Worm (Caenorhabditis elegans) whole organism, midembryonic: Measurements from ENCODE around the gene mys-1.

Source experiments
- T22C8.4 ChIP-seq: fragments of 200-800 bp; sonication (Bioruptor generic); IDR thresholded peaks from 2 replicates; pipeline ENCODE4 v1.3.6; 2022; ENCODE audit warnings: missing genetic modification characterization, missing compliant biosample characterization
- cog-1 ChIP-seq: sonication (generic microtip); optimal IDR thresholded peaks from 2 replicates; lab custom pipeline; 2016; ENCODE audit warnings: missing genetic modification characterization, missing compliant biosample characterization
- flt-1 ChIP-seq: fragments of 200-800 bp; sonication (Bioruptor generic); IDR thresholded peaks from 2 replicates; pipeline ENCODE4 v1.3.6; 2022; ENCODE audit warnings: missing genetic modification characterization, missing compliant biosample characterization
- klf-2 ChIP-seq: fragments of 200-800 bp; sonication (Bioruptor generic); conservative IDR thresholded peaks from 2 replicates; pipeline ENCODE4 v1.3.6; 2022; ENCODE audit warnings: missing genetic modification reagents, missing genetic modification characterization, missing compliant biosample characterization
- med-1 ChIP-seq: sonication (generic microtip); optimal IDR thresholded peaks from 2 replicates; lab custom pipeline; 2017; ENCODE audit warnings: missing genetic modification characterization, mild to moderate bottlenecking, missing compliant biosample characterization, antibody characterized with exemption, missing genetic modification reagents; ENCODE audit not compliant: insufficient read depth
- ref-1 ChIP-seq: fragments of 200-800 bp; sonication (Bioruptor generic); conservative IDR thresholded peaks from 2 replicates; pipeline ENCODE4 v1.3.6; 2022; ENCODE audit warnings: missing genetic modification reagents, missing genetic modification characterization, missing compliant biosample characterization
- tab-1 ChIP-seq: fragments of 200-800 bp; sonication (Bioruptor generic); IDR thresholded peaks from 2 replicates; pipeline ENCODE4 v1.3.6; 2022; ENCODE audit warnings: missing genetic modification characterization, missing compliant biosample characterization
- ztf-23 ChIP-seq: fragments of 200-800 bp; sonication (Bioruptor generic); IDR thresholded peaks from 2 replicates; pipeline ENCODE4 v1.3.6; 2022; ENCODE audit warnings: missing genetic modification reagents, missing genetic modification characterization, missing compliant biosample characterization
- ztf-29 ChIP-seq: fragments of 200-800 bp; sonication (Bioruptor generic); IDR thresholded peaks from 2 replicates; pipeline ENCODE4 v1.3.6; 2022; ENCODE audit warnings: missing genetic modification reagents, missing genetic modification characterization, missing compliant biosample characterization

Gene mys-1

ce11 chrV:7110370-7110769 is 25.9 kb upstream of the mys-1 start:
- TF ChIP-seq klf-2 (GFP tag; lab: Robert Waterston, UW) (no peak), ztf-29 (no peak), flt-1 (GFP tag; lab: Robert Waterston, UW) (no peak), tab-1 (GFP tag; lab: Robert Waterston, UW) (no peak), ref-1 (GFP tag; lab: Robert Waterston, UW) (no peak), T22C8.4 (no peak), ztf-23 (GFP tag; lab: Robert Waterston, UW) (no peak), cog-1 (tag; lab: Kevin White, UChicago) (no peak), med-1 (GFP tag; lab: Kevin White, UChicago) (no peak)

ce11 chrV:7106499-7107152 is 22.2 kb upstream of the mys-1 start:
- no peak for TF ChIP-seq ztf-23 (GFP tag; lab: Robert Waterston, UW)
- 0 out of 2 replicates have a peak, but pooled peaks have one; percentile 13 for TF ChIP-seq tab-1 (GFP tag; lab: Robert Waterston, UW)

DNA sequence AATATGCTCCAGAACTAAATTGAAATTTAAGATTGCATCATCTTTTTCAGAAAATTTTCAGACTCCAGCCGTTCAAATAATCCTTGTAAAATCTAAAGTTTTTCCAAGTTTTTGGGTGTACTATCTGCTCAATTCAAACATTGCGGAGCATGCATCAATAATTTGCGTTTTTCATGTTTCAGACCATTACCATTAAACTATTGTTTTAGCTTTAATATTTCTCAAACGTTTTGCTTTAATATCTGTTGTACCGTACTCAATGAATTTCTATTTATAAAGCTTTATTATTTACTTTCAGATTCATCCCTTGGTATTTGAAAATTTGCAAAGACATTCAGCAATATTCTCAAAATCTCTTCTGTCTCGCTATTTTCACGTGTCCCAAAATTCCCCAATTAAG is 18.8 kb upstream of the mys-1 start, which contains the start of gene odr-2:
Gene odr-2, plus strand, starts transcription at position 301 of the 400 bp plus-strand sequence.
- TF ChIP-seq ztf-29 (no peak), T22C8.4 (no peak), tab-1 (GFP tag; lab: Robert Waterston, UW) (no peak), ref-1 (GFP tag; lab: Robert Waterston, UW) (no peak), klf-2 (GFP tag; lab: Robert Waterston, UW) (no peak), med-1 (GFP tag; lab: Kevin White, UChicago) (no peak), ztf-23 (GFP tag; lab: Robert Waterston, UW) (no peak), cog-1 (tag; lab: Kevin White, UChicago) (no peak), flt-1 (GFP tag; lab: Robert Waterston, UW) (no peak)

DNA sequence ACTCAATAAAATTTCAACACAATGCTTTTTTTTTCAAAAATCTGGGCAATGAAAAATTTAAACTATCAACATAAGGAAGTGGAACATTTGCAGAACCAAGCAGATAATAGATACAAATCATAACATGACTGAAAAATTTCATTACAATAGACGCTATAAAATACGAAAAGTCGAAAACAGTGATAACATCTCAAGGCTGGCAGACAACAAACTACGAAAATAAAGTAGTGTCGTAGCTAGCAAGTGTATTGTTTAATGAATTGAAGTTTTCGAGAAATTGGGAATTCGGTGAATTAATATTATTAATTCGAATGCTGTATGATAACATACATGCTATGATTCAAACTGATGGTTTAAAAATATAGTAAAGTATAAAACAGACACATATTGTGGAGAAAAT is 12.3 kb upstream of the mys-1 start:
- no peak for TF ChIP-seq ztf-29
- TF ChIP-seq klf-2 (GFP tag; lab: Robert Waterston, UW) = no peak
- TF ChIP-seq ref-1 (GFP tag; lab: Robert Waterston, UW) = no peak
- no peak for TF ChIP-seq flt-1 (GFP tag; lab: Robert Waterston, UW)
- TF ChIP-seq cog-1 (tag; lab: Kevin White, UChicago) = no peak
- no peak for TF ChIP-seq med-1 (GFP tag; lab: Kevin White, UChicago)
- no peak for TF ChIP-seq ztf-23 (GFP tag; lab: Robert Waterston, UW)
- no peak for TF ChIP-seq T22C8.4
- TF ChIP-seq tab-1 (GFP tag; lab: Robert Waterston, UW) = no peak

ce11 chrV:7096129-7096730 is 11.8 kb upstream of the mys-1 start:
- TF ChIP-seq T22C8.4 (no peak), ztf-29 (no peak), med-1 (GFP tag; lab: Kevin White, UChicago) (no peak), klf-2 (GFP tag; lab: Robert Waterston, UW) (no peak), flt-1 (GFP tag; lab: Robert Waterston, UW) (no peak), ref-1 (GFP tag; lab: Robert Waterston, UW) (no peak), ztf-23 (GFP tag; lab: Robert Waterston, UW) (no peak), tab-1 (GFP tag; lab: Robert Waterston, UW) (no peak)

ce11 chrV:7095254-7095990 is 11.0 kb upstream of the mys-1 start:
- no peak for TF ChIP-seq ref-1 (GFP tag; lab: Robert Waterston, UW)
- no peak for TF ChIP-seq ztf-29
- no peak for TF ChIP-seq med-1 (GFP tag; lab: Kevin White, UChicago)

DNA sequence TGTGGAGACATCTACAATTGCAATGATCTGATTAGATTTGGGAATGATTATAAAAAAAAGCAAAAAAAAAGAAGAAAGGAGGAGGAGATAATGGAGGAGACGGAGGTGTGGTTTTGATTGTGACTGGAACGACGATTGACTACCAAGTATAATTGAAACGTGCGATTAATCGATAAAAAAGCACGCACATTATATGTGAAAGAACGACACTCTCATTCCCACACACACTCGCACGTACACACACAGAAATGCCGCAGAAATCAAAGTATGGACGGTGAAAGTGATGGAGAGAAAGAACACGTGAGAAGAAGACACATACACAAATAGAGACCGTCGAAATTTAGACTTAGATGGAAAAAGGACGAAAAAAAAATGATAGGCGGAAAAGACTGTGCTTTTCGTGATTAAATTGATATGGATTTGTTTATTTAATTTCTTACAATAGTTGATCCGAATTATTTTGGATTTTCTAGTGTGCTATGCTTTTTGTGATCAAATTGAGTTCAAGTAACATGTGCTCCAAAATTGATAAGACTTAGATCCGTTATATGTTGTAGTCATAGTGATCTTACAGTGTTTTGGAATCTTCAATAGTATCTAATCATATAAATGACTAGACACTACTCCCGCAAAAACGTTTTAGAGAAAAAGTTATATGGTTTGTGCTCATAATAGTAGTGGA is 9.4 kb upstream of the mys-1 start, which contains the start of gene nhr-135:
Gene nhr-135, minus strand, starts transcription at position 51 of the 682 bp plus-strand sequence.
- TF ChIP-seq T22C8.4 (peak; percentile 38; the same call in 1 of the 2 replicates), med-1 (GFP tag; lab: Kevin White, UChicago) (no peak), flt-1 (GFP tag; lab: Robert Waterston, UW) (no peak)

- no peak for TF ChIP-seq ref-1 (GFP tag; lab: Robert Waterston, UW)
- TF ChIP-seq klf-2 (GFP tag; lab: Robert Waterston, UW) = no peak
- TF ChIP-seq tab-1 (GFP tag; lab: Robert Waterston, UW) = no peak
- TF ChIP-seq med-1 (GFP tag; lab: Kevin White, UChicago) = no peak
- TF ChIP-seq ztf-29 = no peak
- TF ChIP-seq cog-1 (tag; lab: Kevin White, UChicago) = no peak
- no peak for TF ChIP-seq T22C8.4
- no peak for TF ChIP-seq ztf-23 (GFP tag; lab: Robert Waterston, UW)
Measured at ce11 chrV:7091287-7091686, 6.8 kb upstream of the mys-1 start, which contains the start of gene nhr-286. nhr-286 (minus strand) TSS chrV:7091610.

ce11 chrV:7089217-7089616 is 4.8 kb upstream of the mys-1 start:
- TF ChIP-seq flt-1 (GFP tag; lab: Robert Waterston, UW) (no peak), ref-1 (GFP tag; lab: Robert Waterston, UW) (no peak), cog-1 (tag; lab: Kevin White, UChicago) (no peak), tab-1 (GFP tag; lab: Robert Waterston, UW) (no peak), T22C8.4 (no peak), med-1 (GFP tag; lab: Kevin White, UChicago) (no peak), ztf-29 (no peak), ztf-23 (GFP tag; lab: Robert Waterston, UW) (no peak), klf-2 (GFP tag; lab: Robert Waterston, UW) (no peak)
